Worm (Caenorhabditis elegans) whole organism, mixed stage, embryonic: ENCODE results near the gene mop-25.1.

ENCODE experiments used
- cnd-1 ChIP-seq: fragments of 200-800 bp; sonication (Bioruptor generic); optimal IDR thresholded peaks from 2 replicates; lab custom pipeline; 2018; ENCODE audit warnings: mild to moderate bottlenecking, missing genetic modification characterization, missing compliant biosample characterization
- elt-3 ChIP-seq: fragments of 150-350 bp; optimal IDR thresholded peaks from 2 replicates; lab custom pipeline; 2014; ENCODE audit warnings: missing biosample characterization, missing genetic modification characterization
- lsy-2 ChIP-seq: fragments of 150-350 bp; optimal IDR thresholded peaks from 2 replicates; lab custom pipeline; 2014; ENCODE audit warnings: missing biosample characterization, missing genetic modification characterization
- mep-1 ChIP-seq: fragments of 150-350 bp; optimal IDR thresholded peaks from 2 replicates; lab custom pipeline; 2017; ENCODE audit warnings: missing biosample characterization, missing genetic modification reagents, missing genetic modification characterization, inconsistent platforms
- nhr-12 ChIP-seq: fragments of 150-350 bp; optimal IDR thresholded peaks from 2 replicates; lab custom pipeline; 2014; ENCODE audit warnings: missing biosample characterization, missing genetic modification characterization
- pha-4 ChIP-seq: fragments of 150-350 bp; optimal IDR thresholded peaks from 2 replicates; lab custom pipeline; 2018; ENCODE audit warnings: missing biosample characterization, missing genetic modification reagents, missing genetic modification characterization
- snpc-4 ChIP-seq: fragments of 150-350 bp; optimal IDR thresholded peaks from 2 replicates; lab custom pipeline; 2014; ENCODE audit warnings: missing biosample characterization, missing genetic modification characterization
- unc-39 ChIP-seq: fragments of 150-350 bp; optimal IDR thresholded peaks from 2 replicates; lab custom pipeline; 2014; ENCODE audit warnings: missing biosample characterization, missing genetic modification characterization
- unc-62 ChIP-seq: fragments of 150-350 bp; optimal IDR thresholded peaks from 2 replicates; lab custom pipeline; 2014; ENCODE audit warnings: missing biosample characterization, missing genetic modification reagents, missing genetic modification characterization
- zip-8 ChIP-seq: fragments of 150-350 bp; optimal IDR thresholded peaks from 2 replicates; lab custom pipeline; 2014; ENCODE audit warnings: missing biosample characterization, missing genetic modification characterization
- ztf-11 ChIP-seq: fragments of 150-350 bp; optimal IDR thresholded peaks from 2 replicates; lab custom pipeline; 2014; ENCODE audit warnings: missing biosample characterization, missing genetic modification characterization

DNA sequence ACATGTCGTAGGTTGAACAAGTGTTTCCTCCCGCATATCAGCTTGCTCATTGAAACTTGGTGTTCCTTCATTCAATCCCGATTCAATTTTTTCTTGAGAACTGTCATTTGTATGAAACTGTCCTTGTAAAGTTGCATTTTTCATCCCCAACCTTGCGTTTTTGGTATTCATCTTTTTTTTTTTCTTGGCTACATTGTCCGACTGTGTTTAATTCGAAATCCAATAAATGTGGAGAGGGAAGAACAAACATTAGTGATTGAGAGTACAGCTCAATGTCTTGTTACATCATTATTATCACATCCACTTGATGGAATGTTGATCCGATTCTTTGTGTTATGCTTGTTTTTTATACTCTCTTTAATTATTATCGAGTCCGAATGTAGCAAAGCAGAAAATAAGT lies 9.9 kb downstream of the mop-25.1 start, which contains the start of gene acr-10:
- TF ChIP-seq pha-4 (tag; lab: Kevin White, UChicago) (no peak), lsy-2 (tag; lab: Kevin White, UChicago) (no peak), ztf-11 (tag; lab: Kevin White, UChicago) (no peak), unc-62 (GFP tag; lab: Kevin White, UChicago) (no peak), nhr-12 (no peak), mep-1 (tag; lab: Kevin White, UChicago) (no peak), elt-3 (tag; lab: Kevin White, UChicago) (no peak), zip-8 (tag; lab: Kevin White, UChicago) (no peak), unc-39 (no peak), snpc-4 (tag; lab: Kevin White, UChicago) (no peak), cnd-1 (tag; lab: Kevin White, UChicago) (no peak)
